Worm (Caenorhabditis elegans): Measurements from ENCODE around the gene srx-41.

DNA sequence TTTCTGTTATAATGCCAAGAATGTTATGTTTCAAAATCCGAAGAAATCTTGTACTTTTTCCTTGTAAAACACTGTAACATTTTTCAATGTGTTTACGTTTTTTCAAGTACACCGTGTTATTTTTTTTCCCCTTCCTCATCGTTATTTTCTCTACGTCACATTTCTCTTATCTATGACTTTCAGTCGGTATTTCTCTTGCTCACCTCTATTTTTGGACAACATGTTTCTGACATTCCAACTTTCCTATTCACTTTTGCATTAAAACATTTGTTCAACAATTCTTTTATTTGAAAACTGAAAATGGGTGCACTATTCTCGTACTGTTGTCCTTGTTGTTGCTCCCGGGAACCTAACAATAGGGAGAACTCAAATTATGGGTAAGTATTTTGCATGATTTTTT lies 36.1 kb upstream of the srx-41 start, which contains the start of gene pals-33:
- TF ChIP-seq flt-1 (GFP tag; IDR thresholded peaks at IDR 0.05) = no peak
- TF ChIP-seq T22C8.4 (GFP tag; IDR thresholded peaks at IDR 0.05) = no peak
- TF ChIP-seq ztf-23 (GFP tag; IDR thresholded peaks at IDR 0.05) = no peak

Data from whole organism, midembryonic.